Worm (Caenorhabditis elegans) whole organism, L4 larva: ENCODE results near the gene npp-10.

Source experiments
- ama-1 ChIP-seq: fragments of 150-350 bp; optimal IDR thresholded peaks from 2 replicates; lab custom pipeline; 2014; ENCODE audit warnings: inconsistent platforms, mixed read lengths
- ceh-32 ChIP-seq: sonication (generic microtip); optimal IDR thresholded peaks from 2 replicates; lab custom pipeline; 2016; ENCODE audit warnings: mild to moderate bottlenecking, missing genetic modification characterization, missing compliant biosample characterization; ENCODE audit not compliant: poor library complexity
- daf-19 ChIP-seq: fragments of 200-800 bp; sonication (Bioruptor generic); conservative IDR thresholded peaks from 2 replicates; pipeline ENCODE4 v1.3.6; 2022; ENCODE audit warnings: missing genetic modification characterization, missing compliant biosample characterization
- fos-1 ChIP-seq: fragments of 150-350 bp; optimal IDR thresholded peaks from 2 replicates; lab custom pipeline; 2014; ENCODE audit warnings: missing biosample characterization, missing genetic modification characterization
- lin-39 ChIP-seq: fragments of 150-350 bp; optimal IDR thresholded peaks from 2 replicates; lab custom pipeline; 2014; ENCODE audit warnings: missing biosample characterization, missing genetic modification reagents, missing genetic modification characterization
- mdt-29 ChIP-seq: fragments of 200-800 bp; sonication (Bioruptor generic); IDR thresholded peaks from 2 replicates; pipeline ENCODE4 v1.3.6; 2022; ENCODE audit warnings: missing genetic modification reagents, missing genetic modification characterization, missing compliant biosample characterization
- nhr-10 ChIP-seq: fragments of 150-350 bp; optimal IDR thresholded peaks from 2 replicates; lab custom pipeline; 2014; ENCODE audit warnings: missing biosample characterization, missing genetic modification characterization
- unc-62 ChIP-seq, 3 experiments: fragments of 150-350 bp in 1 of 3; sonication (generic microtip); optimal IDR thresholded peaks in 2 of 3; peaks in 1 of 3; 1 replicate in 1 of 3; 2 replicates in 2 of 3; lab custom pipeline; 2014 to 2017; ENCODE audit warnings: missing biosample characterization in 3 of 3, missing genetic modification characterization in 3 of 3, missing genetic modification reagents in 3 of 3, missing genotype in 1 of 3

- TF ChIP-seq nhr-10 (tag; lab: Kevin White, UChicago) (no peak), unc-62 (GFP tag; optimal IDR thresholded peaks at IDR 0.05 in 1 of 2; lab: Kevin White, UChicago) (no peak), unc-62 (tag; optimal IDR thresholded peaks at IDR 0.05; lab: Kevin White, UChicago) (no peak), daf-19 (GFP tag; lab: Robert Waterston, UW) (no peak), mdt-29 (no peak), fos-1 (no peak), ceh-32 (tag; lab: Kevin White, UChicago) (no peak), ama-1 (no peak), lin-39 (no peak)
Measured at ce11 chrIII:6030483-6030882, 11.1 kb upstream of the npp-10 start, which contains the start of gene ZK328.6.
